Worm (Caenorhabditis elegans): ENCODE data around the gene tebp-1.

The tebp-1 gene

ce11 chrII:14357936-14358416, 3.8 kb upstream of the tebp-1 start, which contains the start of the genes agl-1 and pfs-2:
Gene agl-1 (minus strand): TSS chrII:14358113.
Gene pfs-2 (plus strand): TSS chrII:14358366.
- TF ChIP-seq pat-9 (tag; optimal IDR thresholded peaks at IDR 0.05) (peak; percentile 11), unc-86 (tag; optimal IDR thresholded peaks at IDR 0.05) (peak; percentile 21), ceh-22 (tag; optimal IDR thresholded peaks at IDR 0.05) (no peak), ceh-48 (tag; optimal IDR thresholded peaks at IDR 0.05) (peak; percentile 67), elt-2 (tag; optimal IDR thresholded peaks at IDR 0.05) (peak; percentile 42), dmd-4 (tag; optimal IDR thresholded peaks at IDR 0.05; ENCODE audit: borderline replicate concordance) (no peak), K09A11.1 (tag; optimal IDR thresholded peaks at IDR 0.05; ENCODE audit: insufficient read depth) (no peak), ceh-31 (tag; optimal IDR thresholded peaks at IDR 0.05) (peak; percentile 41), odd-2 (tag; optimal IDR thresholded peaks at IDR 0.05) (no peak), fax-1 (tag; optimal IDR thresholded peaks at IDR 0.05) (peak; percentile 11), ceh-14 (tag; optimal IDR thresholded peaks at IDR 0.05) (peak; percentile 17), unc-3 (GFP tag; conservative IDR thresholded peaks at IDR 0.05) (no peak), unc-3 (tag; optimal IDR thresholded peaks at IDR 0.05) (no peak), tbx-2 (tag; optimal IDR thresholded peaks at IDR 0.05) (no peak), ceh-34 (tag; optimal IDR thresholded peaks at IDR 0.05) (no peak), lin-11 (tag; optimal IDR thresholded peaks at IDR 0.05) (no peak), ceh-30 (tag; optimal IDR thresholded peaks at IDR 0.05) (no peak), K02D7.2 (tag; optimal IDR thresholded peaks at IDR 0.05) (no peak), ceh-24 (tag; optimal IDR thresholded peaks at IDR 0.05) (no peak), ceh-6 (GFP tag; optimal IDR thresholded peaks at IDR 0.05) (no peak), ref-2 (tag; optimal IDR thresholded peaks at IDR 0.05) (peak; percentile 7), hlh-30 (tag; optimal IDR thresholded peaks at IDR 0.05; ENCODE audit: insufficient read depth) (peak; percentile 43), C38D4.7 (GFP tag; optimal IDR thresholded peaks at IDR 0.05) (no peak), pha-4 (tag; optimal IDR thresholded peaks at IDR 0.05) (no peak), hlh-15 (tag; optimal IDR thresholded peaks at IDR 0.05) (no peak), sox-4 (tag; optimal IDR thresholded peaks at IDR 0.05) (peak; percentile 43), zip-5 (tag; optimal IDR thresholded peaks at IDR 0.05) (no peak), hlh-13 (GFP tag; optimal IDR thresholded peaks at IDR 0.05) (no peak), tbx-7 (tag; optimal IDR thresholded peaks at IDR 0.05) (no peak), T23F11.4 (GFP tag; optimal IDR thresholded peaks at IDR 0.05) (no peak), che-1 (tag; optimal IDR thresholded peaks at IDR 0.05) (no peak), sox-2 (GFP tag; IDR thresholded peaks at IDR 0.05) (no peak), nhr-232 (tag; optimal IDR thresholded peaks at IDR 0.05) (no peak), elt-4 (tag; optimal IDR thresholded peaks at IDR 0.05) (no peak), pha-2 (tag; optimal IDR thresholded peaks at IDR 0.05) (no peak), npax-4 (tag; optimal IDR thresholded peaks at IDR 0.05) (no peak), nfya-1 (tag; optimal IDR thresholded peaks at IDR 0.05) (peak; percentile 77), ceh-19 (GFP tag; optimal IDR thresholded peaks at IDR 0.05) (no peak), rnt-1 (tag; optimal IDR thresholded peaks at IDR 0.05) (peak; percentile 21), pag-3 (tag; optimal IDR thresholded peaks at IDR 0.05; ENCODE audit: borderline replicate concordance) (no peak), gmeb-2 (tag; optimal IDR thresholded peaks at IDR 0.05) (no peak), unc-42 (tag; optimal IDR thresholded peaks at IDR 0.05) (peak; percentile 10), madf-2 (tag; optimal IDR thresholded peaks at IDR 0.05) (peak; percentile 21), hlh-8 (tag; optimal IDR thresholded peaks at IDR 0.05) (no peak), unc-55 (GFP tag; optimal IDR thresholded peaks at IDR 0.05) (no peak), eyg-1 (tag; optimal IDR thresholded peaks at IDR 0.05) (no peak), lim-6 (tag; optimal IDR thresholded peaks at IDR 0.05) (no peak), ttx-3 (tag; optimal IDR thresholded peaks at IDR 0.05) (peak; percentile 18), Y22D7AL.16 (tag; optimal IDR thresholded peaks at IDR 0.05) (no peak), pax-1 (tag; optimal IDR thresholded peaks at IDR 0.05) (no peak), C08G9.2 (tag; optimal IDR thresholded peaks at IDR 0.05) (peak; percentile 26), syd-9 (tag; optimal IDR thresholded peaks at IDR 0.05) (no peak), ceh-18 (tag; optimal IDR thresholded peaks at IDR 0.05) (peak; percentile 64)

Measured in whole organism, late embryonic.